Fruit fly (Drosophila melanogaster): ENCODE results near the gene Rpp14a.

- TF ChIP-seq Clk (GFP tag; optimal IDR thresholded peaks at IDR 0.05) (no peak), kay (GFP tag; ENCODE audit: borderline replicate concordance) (no peak), Mnt (GFP tag; optimal IDR thresholded peaks at IDR 0.05) (no peak), cic (GFP tag; optimal IDR thresholded peaks at IDR 0.05) (no peak), CG11617 (GFP tag; optimal IDR thresholded peaks at IDR 0.05) (no peak)
These were observed 6.2 kb upstream of the Rpp14a start for dm6 chr3R:30050448-30050847.

Measured in whole organism, adult.